Fruit fly (Drosophila melanogaster) whole organism, embryonic: Measurements from ENCODE around the gene Sfp38D.
A peak's percentile ranks its signal among the peaks of the same experiment; 100 is the strongest.

Source experiments
- Antp ChIP-seq: fragments of 200-800 bp; sonication (Bioruptor generic); optimal IDR thresholded peaks from 3 replicates; lab custom pipeline; 2016; ENCODE audit warnings: missing biosample characterization, missing genetic modification characterization
- B-H2 ChIP-seq: fragments of 200-800 bp; sonication (Bioruptor generic); optimal IDR thresholded peaks from 2 replicates; lab custom pipeline; 2018; ENCODE audit warnings: missing biosample characterization, mild to moderate bottlenecking, missing genetic modification characterization
- CG11247 ChIP-seq: fragments of 200-800 bp; sonication (Bioruptor generic); IDR thresholded peaks from 2 replicates; pipeline ENCODE4 v1.3.6; 2022; ENCODE audit warnings: missing biosample characterization, missing genetic modification characterization
- CG15601 ChIP-seq: fragments of 200-800 bp; sonication (Bioruptor generic); optimal IDR thresholded peaks from 3 replicates; lab custom pipeline; 2019; ENCODE audit warnings: missing biosample characterization, mild to moderate bottlenecking, missing genetic modification characterization, moderate library complexity
- CG16863 ChIP-seq: fragments of 200-800 bp; sonication (Bioruptor generic); optimal IDR thresholded peaks from 3 replicates; lab custom pipeline; 2016; ENCODE audit warnings: missing biosample characterization, missing genetic modification characterization
- CG1792 ChIP-seq: fragments of 200-800 bp; sonication (Bioruptor generic); optimal IDR thresholded peaks from 2 replicates; lab custom pipeline; 2016; ENCODE audit warnings: missing biosample characterization, missing genetic modification characterization
- CG1832 ChIP-seq: fragments of 200-800 bp; sonication (Bioruptor generic); optimal IDR thresholded peaks from 2 replicates; lab custom pipeline; 2017; ENCODE audit warnings: missing biosample characterization, mild to moderate bottlenecking, missing genetic modification characterization, inconsistent platforms
- CG2875 ChIP-seq: fragments of 200-800 bp; sonication (Bioruptor generic); optimal IDR thresholded peaks from 2 replicates; lab custom pipeline; 2017; ENCODE audit warnings: missing biosample characterization, mild to moderate bottlenecking, missing genetic modification characterization, missing genetic modification reagents
- CG3995 ChIP-seq: fragments of 200-800 bp; sonication (Bioruptor generic); optimal IDR thresholded peaks from 3 replicates; lab custom pipeline; 2016; ENCODE audit warnings: missing biosample characterization, missing genetic modification characterization
- CG4707 ChIP-seq: fragments of 200-800 bp; sonication (Bioruptor generic); optimal IDR thresholded peaks from 2 replicates; lab custom pipeline; 2018; ENCODE audit warnings: missing biosample characterization, mild to moderate bottlenecking, missing genetic modification characterization, moderate library complexity
- CG6254 ChIP-seq: fragments of 200-800 bp; sonication (Bioruptor generic); optimal IDR thresholded peaks from 3 replicates; lab custom pipeline; 2017; ENCODE audit warnings: mild to moderate bottlenecking, missing biosample characterization, missing genetic modification reagents, missing genetic modification characterization
- CG7556 ChIP-seq: fragments of 200-800 bp; sonication (Bioruptor generic); optimal IDR thresholded peaks from 2 replicates; lab custom pipeline; 2017; ENCODE audit warnings: missing biosample characterization, mild to moderate bottlenecking, missing genetic modification characterization
- CTCF ChIP-seq: fragments of 200-800 bp; sonication (Bioruptor generic); optimal IDR thresholded peaks from 2 replicates; lab custom pipeline; 2017; ENCODE audit warnings: missing biosample characterization, mild to moderate bottlenecking, missing genetic modification characterization, moderate library complexity
- Chrac-16 ChIP-seq: fragments of 200-800 bp; sonication (Bioruptor generic); optimal IDR thresholded peaks from 3 replicates; lab custom pipeline; 2016; ENCODE audit warnings: missing biosample characterization, missing genetic modification characterization
- Dbx ChIP-seq: fragments of 200-800 bp; sonication (Bioruptor generic); IDR thresholded peaks from 3 replicates; pipeline ENCODE4 v1.3.6; 2022; ENCODE audit warnings: missing biosample characterization, missing genetic modification characterization
- Dek ChIP-seq: fragments of 200-800 bp; sonication (Bioruptor generic); optimal IDR thresholded peaks from 3 replicates; lab custom pipeline; 2019; ENCODE audit warnings: missing biosample characterization, mild to moderate bottlenecking, missing genetic modification characterization, moderate library complexity
- Dip3 ChIP-seq: fragments of 200-800 bp; sonication (Bioruptor generic); optimal IDR thresholded peaks from 3 replicates; lab custom pipeline; 2016; ENCODE audit warnings: missing biosample characterization, missing genetic modification characterization
- Dref ChIP-seq: fragments of 200-800 bp; sonication (Bioruptor generic); IDR thresholded peaks from 2 replicates; pipeline ENCODE4 v1.3.6; 2022; ENCODE audit warnings: missing biosample characterization, missing genetic modification characterization
- E2f1 ChIP-seq: fragments of 200-800 bp; sonication (Bioruptor generic); IDR thresholded peaks from 2 replicates; pipeline ENCODE4 v1.3.6; 2022; ENCODE audit warnings: missing biosample characterization, missing genetic modification characterization
- Fer1 ChIP-seq: fragments of 200-800 bp; sonication (Bioruptor generic); optimal IDR thresholded peaks from 2 replicates; lab custom pipeline; 2017; ENCODE audit warnings: missing biosample characterization, mild to moderate bottlenecking, missing genetic modification characterization
- Fer3 ChIP-seq: fragments of 200-800 bp; sonication (Bioruptor generic); optimal IDR thresholded peaks from 2 replicates; lab custom pipeline; 2018; ENCODE audit warnings: missing biosample characterization, mild to moderate bottlenecking, missing genetic modification characterization, moderate library complexity
- HLH4C ChIP-seq: fragments of 200-800 bp; sonication (Bioruptor generic); IDR thresholded peaks from 3 replicates; pipeline ENCODE4 v1.3.6; 2022; ENCODE audit warnings: missing biosample characterization, missing genetic modification characterization; ENCODE audit not compliant: partially characterized antibody
- Meics ChIP-seq: fragments of 200-800 bp; sonication (Bioruptor generic); optimal IDR thresholded peaks from 2 replicates; lab custom pipeline; 2017; ENCODE audit warnings: missing biosample characterization, mild to moderate bottlenecking, missing genetic modification characterization
- NFAT ChIP-seq: fragments of 200-800 bp; sonication (Bioruptor generic); IDR thresholded peaks from 2 replicates; pipeline ENCODE4 v1.3.6; 2022; ENCODE audit warnings: missing biosample characterization, missing genetic modification characterization
- Nf-YA ChIP-seq: fragments of 200-800 bp; sonication (Bioruptor generic); IDR thresholded peaks from 2 replicates; pipeline ENCODE4 v1.3.6; 2022; ENCODE audit warnings: missing biosample characterization, missing genetic modification characterization
- Nf-YC ChIP-seq: fragments of 200-800 bp; optimal IDR thresholded peaks from 3 replicates; lab custom pipeline; 2019; ENCODE audit warnings: missing biosample characterization, mild to moderate bottlenecking, missing genetic modification characterization, moderate library complexity
- Oaz ChIP-seq: fragments of 200-800 bp; sonication (Bioruptor generic); IDR thresholded peaks from 2 replicates; pipeline ENCODE4 v1.3.6; 2022; ENCODE audit warnings: missing biosample characterization, missing genetic modification characterization
- Rx ChIP-seq: fragments of 200-800 bp; sonication (Bioruptor generic); IDR thresholded peaks from 2 replicates; pipeline ENCODE4 v1.3.6; 2022; ENCODE audit warnings: missing biosample characterization, missing genetic modification characterization
- Six4 ChIP-seq: fragments of 200-800 bp; sonication (Bioruptor generic); optimal IDR thresholded peaks from 2 replicates; lab custom pipeline; 2016; ENCODE audit warnings: missing biosample characterization, missing genetic modification characterization
- Stat92E ChIP-seq, 3 experiments: fragments of >200 bp in 2 of 3; fragments of 200-800 bp in 1 of 3; sonication (Bioruptor generic) in 1 of 3; optimal IDR thresholded peaks; 2 replicates each; lab custom pipeline; 2017 to 2019; ENCODE audit warnings: missing biosample characterization in 3 of 3, missing genetic modification characterization in 3 of 3, mild to moderate bottlenecking in 1 of 3, moderate library complexity in 1 of 3
- Xrp1 ChIP-seq: fragments of 200-800 bp; sonication (Bioruptor generic); IDR thresholded peaks from 2 replicates; pipeline ENCODE4 v1.3.6; 2022; ENCODE audit warnings: missing biosample characterization, missing genetic modification characterization
- al ChIP-seq: fragments of 200-800 bp; sonication (Bioruptor generic); IDR thresholded peaks from 2 replicates; pipeline ENCODE4 v1.3.6; 2022; ENCODE audit warnings: missing biosample characterization, missing genetic modification characterization
- ato ChIP-seq: fragments of 200-800 bp; sonication (Bioruptor generic); IDR thresholded peaks from 2 replicates; pipeline ENCODE4 v1.3.6; 2022; ENCODE audit warnings: missing biosample characterization, missing genetic modification characterization; ENCODE audit not compliant: partially characterized antibody
- chif ChIP-seq, 2 experiments: fragments of 200-800 bp; sonication (Bioruptor generic); optimal IDR thresholded peaks; 3 replicates each; lab custom pipeline; 2016; ENCODE audit warnings: missing biosample characterization in 2 of 2, missing genetic modification characterization in 2 of 2
- chn ChIP-seq: fragments of 200-800 bp; sonication (Bioruptor generic); optimal IDR thresholded peaks from 2 replicates; lab custom pipeline; 2016; ENCODE audit warnings: missing biosample characterization, missing genetic modification characterization
- ci ChIP-seq: fragments of 200-800 bp; sonication (Bioruptor generic); IDR thresholded peaks from 3 replicates; pipeline ENCODE4 v1.3.6; 2022; ENCODE audit warnings: missing biosample characterization, missing genetic modification characterization
- dmrt11E ChIP-seq: fragments of 200-800 bp; sonication (Bioruptor generic); optimal IDR thresholded peaks from 3 replicates; lab custom pipeline; 2018; ENCODE audit warnings: missing biosample characterization, mild to moderate bottlenecking, missing genetic modification characterization, moderate library complexity
- eyg ChIP-seq: fragments of 200-800 bp; sonication (Bioruptor generic); optimal IDR thresholded peaks from 3 replicates; lab custom pipeline; 2016; ENCODE audit warnings: missing biosample characterization, missing genetic modification characterization
- gem ChIP-seq: fragments of 200-800 bp; sonication (Bioruptor generic); optimal IDR thresholded peaks from 2 replicates; lab custom pipeline; 2019; ENCODE audit warnings: missing biosample characterization, mild to moderate bottlenecking, missing genetic modification characterization, moderate library complexity
- gfzf ChIP-seq: fragments of 200-800 bp; sonication (Bioruptor generic); optimal IDR thresholded peaks from 2 replicates; lab custom pipeline; 2016; ENCODE audit warnings: missing biosample characterization, mild to moderate bottlenecking, missing genetic modification characterization, moderate library complexity
- grn ChIP-seq: fragments of 200-800 bp; sonication (Bioruptor generic); optimal IDR thresholded peaks from 3 replicates; lab custom pipeline; 2017; ENCODE audit warnings: missing biosample characterization, missing genetic modification characterization
- ind ChIP-seq: fragments of 200-800 bp; sonication (Bioruptor generic); optimal IDR thresholded peaks from 3 replicates; lab custom pipeline; 2016; ENCODE audit warnings: missing biosample characterization, missing genetic modification characterization
- kay ChIP-seq: fragments of 200-800 bp; sonication (Bioruptor generic); optimal IDR thresholded peaks from 2 replicates; lab custom pipeline; 2016; ENCODE audit warnings: missing biosample characterization, missing genetic modification characterization
- kni ChIP-seq: fragments of 200-800 bp; sonication (Bioruptor generic); optimal IDR thresholded peaks from 3 replicates; lab custom pipeline; 2017; ENCODE audit warnings: mild to moderate bottlenecking, missing biosample characterization, missing genetic modification reagents, missing genetic modification characterization
- nom ChIP-seq: fragments of 200-800 bp; sonication (Bioruptor generic); optimal IDR thresholded peaks from 2 replicates; lab custom pipeline; 2017; ENCODE audit warnings: missing biosample characterization, missing genetic modification characterization, mild to moderate bottlenecking, moderate library complexity, missing genetic modification reagents
- p53 ChIP-seq: fragments of 200-800 bp; sonication (Bioruptor generic); optimal IDR thresholded peaks from 2 replicates; lab custom pipeline; 2016; ENCODE audit warnings: missing biosample characterization, missing genetic modification characterization
- pho ChIP-seq: fragments of 200-800 bp; sonication (Bioruptor generic); optimal IDR thresholded peaks from 2 replicates; lab custom pipeline; 2016; ENCODE audit warnings: missing biosample characterization, missing genetic modification characterization
- phol ChIP-seq: fragments of 200-800 bp; sonication (Bioruptor generic); optimal IDR thresholded peaks from 3 replicates; lab custom pipeline; 2018; ENCODE audit warnings: missing biosample characterization, mild to moderate bottlenecking, missing genetic modification characterization, moderate library complexity
- repo ChIP-seq: fragments of 200-800 bp; sonication (Bioruptor generic); optimal IDR thresholded peaks from 2 replicates; lab custom pipeline; 2016; ENCODE audit warnings: missing biosample characterization, missing genetic modification characterization
- ro ChIP-seq: fragments of 200-800 bp; sonication (Bioruptor generic); IDR thresholded peaks from 2 replicates; pipeline ENCODE4 v1.3.6; 2022; ENCODE audit warnings: missing biosample characterization, missing genetic modification characterization
- slou ChIP-seq: fragments of 200-800 bp; sonication (Bioruptor generic); optimal IDR thresholded peaks from 3 replicates; lab custom pipeline; 2016; ENCODE audit warnings: missing biosample characterization, missing genetic modification characterization
- sug ChIP-seq: fragments of 200-800 bp; optimal IDR thresholded peaks from 2 replicates; lab custom pipeline; 2019; ENCODE audit warnings: missing biosample characterization, mild to moderate bottlenecking, missing genetic modification characterization, moderate library complexity

The Sfp38D gene

DNA sequence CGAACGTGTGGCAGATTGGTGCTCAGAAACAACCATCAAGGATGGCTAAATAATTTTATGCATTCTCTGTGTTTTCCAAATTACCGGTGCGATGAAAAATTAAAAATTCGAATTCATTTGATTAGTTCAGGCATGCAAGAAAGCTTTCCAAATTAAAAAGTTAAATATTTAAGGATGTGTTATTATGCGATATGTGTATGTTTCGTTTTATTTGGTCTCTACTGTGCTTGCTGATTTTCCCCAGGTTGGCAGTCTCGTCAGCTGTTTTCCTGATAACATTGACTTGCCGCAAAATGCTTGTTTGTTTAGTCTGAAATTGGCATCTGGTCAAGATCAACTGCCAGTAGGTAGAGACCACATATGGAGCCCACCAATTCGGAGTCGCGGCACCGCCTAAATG is 9.2 kb downstream of the Sfp38D start, which contains the start of gene CG2611 (continued):
- no peak for TF ChIP-seq CG4707
- peak; percentile 48 for TF ChIP-seq chn (GFP tag; lab: Kevin White, UChicago)
- TF ChIP-seq nom (GFP tag; lab: Kevin White, UChicago): no peak
- peak; percentile 20 for TF ChIP-seq pho (GFP tag; lab: Kevin White, UChicago)
- no peak for TF ChIP-seq Oaz (GFP tag; lab: Robert Waterston, UW)
- peak; percentile 9 for TF ChIP-seq kay (GFP tag; lab: Kevin White, UChicago)
- TF ChIP-seq Nf-YA (GFP tag; lab: Robert Waterston, UW): no peak
- peak; percentile 25 for TF ChIP-seq B-H2 (GFP tag; lab: Kevin White, UChicago)
- TF ChIP-seq Dek (tag; lab: Kevin White, UChicago): no peak
- no peak for TF ChIP-seq Stat92E (GFP tag; optimal IDR thresholded peaks at IDR 0.05; lab: Kevin White, UChicago)
- TF ChIP-seq Meics (GFP tag; lab: Kevin White, UChicago): peak; percentile 47
- TF ChIP-seq Xrp1: peak; percentile 56
- TF ChIP-seq CG6254: no peak
- peak; percentile 8 for TF ChIP-seq gfzf (GFP tag; lab: Kevin White, UChicago)
- TF ChIP-seq Dbx (GFP tag; lab: Robert Waterston, UW): no peak
- TF ChIP-seq grn (GFP tag; lab: Kevin White, UChicago): no peak
- peak; percentile 5 for TF ChIP-seq CG2875 (GFP tag; lab: Kevin White, UChicago)
- TF ChIP-seq CG11247 (GFP tag; lab: Robert Waterston, UW): peak; percentile 39; the same call in 1 of the 2 replicates
- TF ChIP-seq p53: no peak
- peak; percentile 60 for TF ChIP-seq Chrac-16 (GFP tag; lab: Kevin White, UChicago)
- TF ChIP-seq eyg (GFP tag; lab: Kevin White, UChicago): no peak
- peak; percentile 27 for TF ChIP-seq Dip3 (GFP tag; lab: Kevin White, UChicago)
- peak; percentile 38 for TF ChIP-seq Fer1 (GFP tag; lab: Kevin White, UChicago)
- no peak for TF ChIP-seq gem
- no peak for TF ChIP-seq repo (GFP tag; lab: Kevin White, UChicago)
- no peak for TF ChIP-seq CG1832 (GFP tag; lab: Kevin White, UChicago)
- TF ChIP-seq Fer3: peak; percentile 36
- no peak for TF ChIP-seq CG15601 (tag; lab: Kevin White, UChicago)
- no peak for TF ChIP-seq CG1792 (GFP tag; lab: Kevin White, UChicago)
- TF ChIP-seq E2f1 (GFP tag; lab: Robert Waterston, UW): 0 out of 2 replicates have a peak, but pooled peaks have one; percentile 11
- no peak for TF ChIP-seq HLH4C (GFP tag; lab: Robert Waterston, UW)
- no peak for TF ChIP-seq Rx (GFP tag; lab: Robert Waterston, UW)
- TF ChIP-seq al (GFP tag; lab: Robert Waterston, UW): peak; percentile 49; the same call in 1 of the 2 replicates
- TF ChIP-seq dmrt11E (tag; lab: Kevin White, UChicago): peak; percentile 45
- peak; percentile 26 for TF ChIP-seq sug (tag; lab: Kevin White, UChicago)
- TF ChIP-seq kni: no peak
- TF ChIP-seq CG3995 (GFP tag; lab: Kevin White, UChicago): no peak
- peak; percentile 27 to 38 for TF ChIP-seq chif (GFP tag; optimal IDR thresholded peaks at IDR 0.05; lab: Kevin White, UChicago)
- TF ChIP-seq NFAT: no peak
- peak; percentile 51 for TF ChIP-seq phol
- peak; percentile 79 for TF ChIP-seq ci (GFP tag; lab: Robert Waterston, UW)
- no peak for TF ChIP-seq Dref
- TF ChIP-seq CG7556 (GFP tag; lab: Kevin White, UChicago): peak; percentile 42
- no peak for TF ChIP-seq ato
- no peak for TF ChIP-seq CG16863 (GFP tag; lab: Kevin White, UChicago)
- TF ChIP-seq CTCF (GFP tag; lab: Kevin White, UChicago): no peak
- TF ChIP-seq Six4: peak; percentile 28
- no peak for TF ChIP-seq ro
- peak; percentile 49 for TF ChIP-seq ind (GFP tag; lab: Kevin White, UChicago)
- TF ChIP-seq Antp: peak; percentile 56
- TF ChIP-seq slou (GFP tag; lab: Kevin White, UChicago): no peak
- no peak for TF ChIP-seq Nf-YC (tag; lab: Kevin White, UChicago)
